Fruit fly (Drosophila melanogaster) whole organism, embryonic: ENCODE measurements around the gene Mst89B.

Experiments used
- ATbp ChIP-seq: fragments of 200-800 bp; sonication (Bioruptor generic); optimal IDR thresholded peaks from 2 replicates; lab custom pipeline; 2017; ENCODE audit warnings: missing biosample characterization, mild to moderate bottlenecking, missing genetic modification characterization, missing genetic modification reagents
- CG10431 ChIP-seq: fragments of 200-800 bp; sonication (Bioruptor generic); optimal IDR thresholded peaks from 3 replicates; lab custom pipeline; 2018; ENCODE audit warnings: missing biosample characterization, mild to moderate bottlenecking, missing genetic modification characterization
- CG12104 ChIP-seq: fragments of 200-800 bp; sonication (Bioruptor generic); optimal IDR thresholded peaks from 3 replicates; lab custom pipeline; 2016; ENCODE audit warnings: missing biosample characterization, missing genetic modification characterization
- CG12659 ChIP-seq: fragments of 200-800 bp; sonication (Bioruptor generic); optimal IDR thresholded peaks from 3 replicates; lab custom pipeline; 2017; ENCODE audit warnings: mild to moderate bottlenecking, missing biosample characterization, missing genetic modification reagents, missing genetic modification characterization
- CG13894 ChIP-seq: fragments of 200-800 bp; sonication (Bioruptor generic); optimal IDR thresholded peaks from 3 replicates; lab custom pipeline; 2018; ENCODE audit warnings: missing biosample characterization, mild to moderate bottlenecking, missing genetic modification characterization, moderate library complexity
- CG14667 ChIP-seq: fragments of 200-800 bp; sonication (Bioruptor generic); IDR thresholded peaks from 2 replicates; pipeline ENCODE4 v1.3.6; 2022; ENCODE audit warnings: missing biosample characterization, missing genetic modification characterization
- CG15011 ChIP-seq: fragments of 200-800 bp; sonication (Bioruptor generic); optimal IDR thresholded peaks from 3 replicates; lab custom pipeline; 2018; ENCODE audit warnings: missing biosample characterization, mild to moderate bottlenecking, missing genetic modification characterization
- CG1647 ChIP-seq: fragments of 200-800 bp; sonication (Bioruptor generic); optimal IDR thresholded peaks from 3 replicates; lab custom pipeline; 2016; ENCODE audit warnings: missing biosample characterization, missing genetic modification characterization
- CG18262 ChIP-seq: fragments of 200-800 bp; optimal IDR thresholded peaks from 3 replicates; lab custom pipeline; 2019; ENCODE audit warnings: missing biosample characterization, mild to moderate bottlenecking, missing genetic modification characterization, moderate library complexity
- CG18599 ChIP-seq: fragments of 200-800 bp; sonication (Bioruptor generic); optimal IDR thresholded peaks from 3 replicates; lab custom pipeline; 2017; ENCODE audit warnings: missing biosample characterization, missing genetic modification characterization, mild to moderate bottlenecking, moderate library complexity, missing genetic modification reagents
- CG18619 ChIP-seq: fragments of 200-800 bp; sonication (Bioruptor generic); optimal IDR thresholded peaks from 3 replicates; lab custom pipeline; 2017; ENCODE audit warnings: missing biosample characterization, mild to moderate bottlenecking, missing genetic modification characterization
- CG30431 ChIP-seq: fragments of 200-800 bp; sonication (Bioruptor generic); optimal IDR thresholded peaks from 2 replicates; lab custom pipeline; 2017; ENCODE audit warnings: missing biosample characterization, missing genetic modification characterization
- CG3281 ChIP-seq: fragments of 200-800 bp; sonication (Bioruptor generic); optimal IDR thresholded peaks from 3 replicates; lab custom pipeline; 2017; ENCODE audit warnings: missing biosample characterization, mild to moderate bottlenecking, missing genetic modification characterization
- CG4328 ChIP-seq: fragments of 200-800 bp; sonication (Bioruptor generic); optimal IDR thresholded peaks from 3 replicates; lab custom pipeline; 2017; ENCODE audit warnings: missing biosample characterization, missing genetic modification reagents, missing genetic modification characterization
- CG6854 ChIP-seq: fragments of 200-800 bp; sonication (Bioruptor generic); optimal IDR thresholded peaks from 3 replicates; lab custom pipeline; 2017; ENCODE audit warnings: missing biosample characterization, mild to moderate bottlenecking, missing genetic modification characterization
- CG7928 ChIP-seq: fragments of 200-800 bp; sonication (Bioruptor generic); optimal IDR thresholded peaks from 2 replicates; lab custom pipeline; 2017; ENCODE audit warnings: missing biosample characterization, mild to moderate bottlenecking, missing genetic modification characterization
- Chrac-16 ChIP-seq: fragments of 200-800 bp; sonication (Bioruptor generic); optimal IDR thresholded peaks from 3 replicates; lab custom pipeline; 2016; ENCODE audit warnings: missing biosample characterization, missing genetic modification characterization
- D ChIP-seq, 2 experiments: fragments of 200-800 bp in 1 of 2; fragments of >200 bp in 1 of 2; sonication (Bioruptor generic) in 1 of 2; optimal IDR thresholded peaks; 2 replicates in 1 of 2; 3 replicates in 1 of 2; lab custom pipeline; 2017; ENCODE audit warnings: mild to moderate bottlenecking in 1 of 2, missing biosample characterization in 1 of 2, missing genetic modification characterization in 1 of 2, missing genetic modification reagents in 1 of 2
- Dek ChIP-seq: fragments of 200-800 bp; sonication (Bioruptor generic); optimal IDR thresholded peaks from 3 replicates; lab custom pipeline; 2019; ENCODE audit warnings: missing biosample characterization, mild to moderate bottlenecking, missing genetic modification characterization, moderate library complexity
- E2f1 ChIP-seq: fragments of 200-800 bp; sonication (Bioruptor generic); IDR thresholded peaks from 2 replicates; pipeline ENCODE4 v1.3.6; 2022; ENCODE audit warnings: missing biosample characterization, missing genetic modification characterization
- Eip74EF ChIP-seq, 2 experiments: fragments of 200-800 bp in 1 of 2; fragments of >200 bp in 1 of 2; sonication (Bioruptor generic) in 1 of 2; optimal IDR thresholded peaks; 2 replicates each; lab custom pipeline; 2017 to 2019; ENCODE audit warnings: missing biosample characterization in 2 of 2, missing genetic modification characterization in 2 of 2, mild to moderate bottlenecking in 1 of 2, moderate library complexity in 1 of 2
- Ets97D ChIP-seq: fragments of 200-800 bp; sonication (Bioruptor generic); optimal IDR thresholded peaks from 3 replicates; lab custom pipeline; 2016; ENCODE audit warnings: missing biosample characterization, missing genetic modification characterization
- HLH3B ChIP-seq: fragments of 200-800 bp; sonication (Bioruptor generic); IDR thresholded peaks from 2 replicates; pipeline ENCODE4 v1.3.6; 2022; ENCODE audit warnings: missing biosample characterization, missing genetic modification characterization
- Hand ChIP-seq: fragments of 200-800 bp; sonication (Bioruptor generic); optimal IDR thresholded peaks from 2 replicates; lab custom pipeline; 2017; ENCODE audit warnings: mild to moderate bottlenecking, missing biosample characterization, missing genetic modification reagents, missing genetic modification characterization
- Hr51 ChIP-seq, 2 experiments: fragments of 200-800 bp; sonication (Bioruptor generic); optimal IDR thresholded peaks; 2 replicates in 1 of 2; 3 replicates in 1 of 2; lab custom pipeline; 2016 to 2018; ENCODE audit warnings: missing biosample characterization in 2 of 2, missing genetic modification characterization in 2 of 2, mild to moderate bottlenecking in 1 of 2, moderate library complexity in 1 of 2
- Nf-YC ChIP-seq: fragments of 200-800 bp; optimal IDR thresholded peaks from 3 replicates; lab custom pipeline; 2019; ENCODE audit warnings: missing biosample characterization, mild to moderate bottlenecking, missing genetic modification characterization, moderate library complexity
- PHDP ChIP-seq: fragments of 200-800 bp; sonication (Bioruptor generic); optimal IDR thresholded peaks from 3 replicates; lab custom pipeline; 2018; ENCODE audit warnings: missing biosample characterization, mild to moderate bottlenecking, missing genetic modification characterization, moderate library complexity
- Pdp1 ChIP-seq, 2 experiments: fragments of 200-800 bp; sonication (Bioruptor generic); optimal IDR thresholded peaks; 3 replicates each; lab custom pipeline; 2016; ENCODE audit warnings: missing biosample characterization in 2 of 2, missing genetic modification characterization in 2 of 2, mild to moderate bottlenecking in 1 of 2, moderate library complexity in 1 of 2
- Ptx1 ChIP-seq: fragments of 200-800 bp; sonication (Bioruptor generic); IDR thresholded peaks from 2 replicates; pipeline ENCODE4 v1.3.6; 2022; ENCODE audit warnings: missing biosample characterization, missing genetic modification characterization
- Spps ChIP-seq: fragments of 200-800 bp; sonication (Bioruptor generic); optimal IDR thresholded peaks from 2 replicates; lab custom pipeline; 2018; ENCODE audit warnings: missing biosample characterization, mild to moderate bottlenecking, missing genetic modification characterization
- TFAM ChIP-seq: fragments of 200-800 bp; sonication (Bioruptor generic); optimal IDR thresholded peaks from 2 replicates; lab custom pipeline; 2017; ENCODE audit warnings: missing biosample characterization, missing genetic modification characterization, inconsistent platforms
- Usf ChIP-seq: fragments of 200-800 bp; sonication (Bioruptor generic); optimal IDR thresholded peaks from 2 replicates; lab custom pipeline; 2017; ENCODE audit warnings: missing genotype, missing biosample characterization, missing genetic modification characterization
- aop ChIP-seq: fragments of 200-800 bp; sonication (Bioruptor generic); IDR thresholded peaks from 2 replicates; pipeline ENCODE4 v1.3.6; 2022; ENCODE audit warnings: missing biosample characterization, missing genetic modification characterization
- az2 ChIP-seq: fragments of 200-800 bp; sonication (Bioruptor generic); optimal IDR thresholded peaks from 3 replicates; lab custom pipeline; 2016; ENCODE audit warnings: missing biosample characterization, missing genetic modification characterization
- bsh ChIP-seq, 2 experiments: fragments of 200-800 bp; sonication (Bioruptor generic); optimal IDR thresholded peaks; 2 replicates each; lab custom pipeline; 2017 to 2018; ENCODE audit warnings: mild to moderate bottlenecking in 2 of 2, missing biosample characterization in 2 of 2, missing genetic modification characterization in 2 of 2, moderate library complexity in 1 of 2
- cas ChIP-seq: fragments of 200-800 bp; sonication (Bioruptor generic); IDR thresholded peaks from 2 replicates; pipeline ENCODE4 v1.3.6; 2022; ENCODE audit warnings: missing biosample characterization, missing genetic modification characterization
- chinmo ChIP-seq: fragments of 200-800 bp; sonication (Bioruptor generic); IDR thresholded peaks from 4 replicates; pipeline ENCODE4 v1.3.6; 2022; ENCODE audit warnings: missing biosample characterization, missing genetic modification characterization; ENCODE audit not compliant: partially characterized antibody
- emc ChIP-seq: fragments of 200-800 bp; sonication (Bioruptor generic); optimal IDR thresholded peaks from 2 replicates; lab custom pipeline; 2016; ENCODE audit warnings: missing biosample characterization, missing genetic modification characterization
- gce ChIP-seq: fragments of 200-800 bp; sonication (Bioruptor generic); IDR thresholded peaks from 3 replicates; pipeline ENCODE4 v1.3.6; 2022; ENCODE audit warnings: missing biosample characterization, missing genetic modification characterization
- gcm ChIP-seq: fragments of 200-800 bp; sonication (Bioruptor generic); optimal IDR thresholded peaks from 2 replicates; lab custom pipeline; 2019; ENCODE audit warnings: missing biosample characterization, mild to moderate bottlenecking, missing genetic modification characterization, moderate library complexity
- grau ChIP-seq: fragments of 200-800 bp; optimal IDR thresholded peaks from 3 replicates; lab custom pipeline; 2019; ENCODE audit warnings: missing biosample characterization, mild to moderate bottlenecking, missing genetic modification characterization, moderate library complexity
- gro ChIP-seq: fragments of 200-800 bp; sonication (Bioruptor generic); optimal IDR thresholded peaks from 2 replicates; lab custom pipeline; 2016; ENCODE audit warnings: missing biosample characterization, missing genetic modification characterization
- gsb-n ChIP-seq: fragments of 200-800 bp; sonication (Bioruptor generic); optimal IDR thresholded peaks from 3 replicates; lab custom pipeline; 2018; ENCODE audit warnings: missing biosample characterization, mild to moderate bottlenecking, missing genetic modification characterization
- insv ChIP-seq, 2 experiments: fragments of 200-800 bp; sonication (Bioruptor generic); optimal IDR thresholded peaks; 3 replicates each; lab custom pipeline; 2016 to 2018; ENCODE audit warnings: missing biosample characterization in 2 of 2, missing genetic modification characterization in 2 of 2
- otp ChIP-seq: fragments of 200-800 bp; sonication (Bioruptor generic); IDR thresholded peaks from 3 replicates; pipeline ENCODE4, ENCODE4 v1.3.6; 2022; ENCODE audit warnings: missing biosample characterization, missing genetic modification characterization
- pzg ChIP-seq: fragments of 200-800 bp; sonication (Bioruptor generic); optimal IDR thresholded peaks from 3 replicates; lab custom pipeline; 2018; ENCODE audit warnings: missing biosample characterization, mild to moderate bottlenecking, missing genetic modification characterization, moderate library complexity
- sens ChIP-seq: fragments of 200-800 bp; sonication (Bioruptor generic); peaks from one replicate; lab custom pipeline; 2016; ENCODE audit warnings: missing biosample characterization, missing genetic modification characterization
- sug ChIP-seq: fragments of 200-800 bp; optimal IDR thresholded peaks from 2 replicates; lab custom pipeline; 2019; ENCODE audit warnings: missing biosample characterization, mild to moderate bottlenecking, missing genetic modification characterization, moderate library complexity
- tll ChIP-seq, 2 experiments: fragments of 200-800 bp in 1 of 2; fragments of >200 bp in 1 of 2; sonication (Bioruptor generic) in 1 of 2; optimal IDR thresholded peaks; 2 replicates each; lab custom pipeline; 2017 to 2019; ENCODE audit warnings: missing biosample characterization in 2 of 2, missing genetic modification characterization in 2 of 2, mild to moderate bottlenecking in 1 of 2, moderate library complexity in 1 of 2
- toy ChIP-seq: fragments of 200-800 bp; sonication (Bioruptor generic); IDR thresholded peaks from 2 replicates; pipeline ENCODE4 v1.3.6; 2022; ENCODE audit warnings: missing biosample characterization, missing genetic modification characterization

Mst89B gene

DNA sequence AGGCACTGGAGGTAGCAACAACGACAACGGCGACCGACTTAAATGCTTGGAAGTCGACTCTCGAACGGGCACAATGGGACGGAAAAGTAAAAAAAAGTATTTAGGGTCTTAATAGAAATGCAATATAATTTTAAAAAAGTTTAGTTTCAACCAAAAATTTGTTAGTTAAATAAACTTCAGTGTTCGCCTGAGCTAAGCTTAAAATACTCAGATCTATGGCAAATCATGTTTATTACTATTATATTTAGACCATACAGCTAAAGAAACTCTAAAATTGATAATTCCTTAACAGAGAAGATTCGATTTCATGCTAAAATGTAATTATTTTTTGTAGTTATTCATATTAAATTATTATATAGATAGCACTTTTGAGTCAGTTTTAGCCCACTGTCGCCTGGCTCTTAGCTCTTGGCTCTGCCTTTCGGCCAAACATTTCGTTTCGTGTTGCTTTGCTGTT is 13.4 kb upstream of the Mst89B start (continued):
- TF ChIP-seq gcm (peak; percentile 23), Dek (tag; lab: Kevin White, UChicago) (peak; percentile 49), CG15011 (peak; percentile 62), Spps (peak; percentile 53), insv (GFP tag; optimal IDR thresholded peaks at IDR 0.05; lab: Kevin White, UChicago) (peak in 1 of 2 experiments; percentile 24), CG6854 (peak; percentile 69), CG7928 (GFP tag; lab: Kevin White, UChicago) (peak; percentile 8), bsh (GFP tag; optimal IDR thresholded peaks at IDR 0.05; lab: Kevin White, UChicago) (peak; percentile 24 to 72), CG18619 (GFP tag; lab: Kevin White, UChicago) (peak; percentile 90), CG3281 (GFP tag; lab: Kevin White, UChicago) (peak; percentile 86), CG30431 (GFP tag; lab: Kevin White, UChicago) (peak; percentile 35), toy (GFP tag; lab: Robert Waterston, UW) (no peak), Nf-YC (tag; lab: Kevin White, UChicago) (peak; percentile 80), CG18599 (GFP tag; lab: Kevin White, UChicago) (peak; percentile 85), Eip74EF (GFP tag; optimal IDR thresholded peaks at IDR 0.05; lab: Kevin White, UChicago) (peak in 1 of 2 experiments; percentile 74), D (optimal IDR thresholded peaks at IDR 0.05; lab: Kevin White, UChicago) (no peak), D (GFP tag; optimal IDR thresholded peaks at IDR 0.05; lab: Kevin White, UChicago) (peak; percentile 72), CG1647 (GFP tag; lab: Kevin White, UChicago) (no peak), PHDP (tag; lab: Kevin White, UChicago) (peak; percentile 75), CG10431 (GFP tag; lab: Kevin White, UChicago) (peak; percentile 56), Chrac-16 (GFP tag; lab: Kevin White, UChicago) (peak; percentile 42), grau (peak; percentile 87), sug (tag; lab: Kevin White, UChicago) (peak; percentile 70), chinmo (GFP tag; lab: Robert Waterston, UW) (no peak), aop (GFP tag; lab: Robert Waterston, UW) (no peak), CG12104 (peak; percentile 75), CG4328 (GFP tag; lab: Kevin White, UChicago) (peak; percentile 82), ATbp (GFP tag; lab: Kevin White, UChicago) (peak; percentile 71), Pdp1 (GFP tag; optimal IDR thresholded peaks at IDR 0.05; lab: Kevin White, UChicago) (peak in 1 of 2 experiments; percentile 8)

- no peak for TF ChIP-seq TFAM (GFP tag; lab: Kevin White, UChicago)
- no peak for TF ChIP-seq tll (GFP tag; optimal IDR thresholded peaks at IDR 0.05; lab: Kevin White, UChicago)
- TF ChIP-seq gsb-n (tag; lab: Kevin White, UChicago) = no peak
- no peak for TF ChIP-seq cas (GFP tag; lab: Robert Waterston, UW)
- TF ChIP-seq gce = no peak
- TF ChIP-seq CG12659 = no peak
- no peak for TF ChIP-seq Usf (GFP tag; lab: Kevin White, UChicago)
- TF ChIP-seq pzg = no peak
- no peak for TF ChIP-seq Hr51 (GFP tag; optimal IDR thresholded peaks at IDR 0.05; lab: Kevin White, UChicago)
- TF ChIP-seq az2 = no peak
- TF ChIP-seq CG14667 = no peak
- TF ChIP-seq E2f1 (GFP tag; lab: Robert Waterston, UW) = no peak
- no peak for TF ChIP-seq gro (GFP tag; lab: Kevin White, UChicago)
- no peak for TF ChIP-seq Hand
- TF ChIP-seq Ets97D (GFP tag; lab: Kevin White, UChicago) = no peak
- TF ChIP-seq Ptx1 (GFP tag; lab: Robert Waterston, UW) = no peak
- no peak for TF ChIP-seq emc (GFP tag; lab: Kevin White, UChicago)
- TF ChIP-seq HLH3B (GFP tag; lab: Robert Waterston, UW) = no peak
- no peak for TF ChIP-seq otp (GFP tag; lab: Robert Waterston, UW)
- TF ChIP-seq sens (GFP tag; lab: Kevin White, UChicago) = peak; percentile 5
- TF ChIP-seq CG13894 (tag; lab: Kevin White, UChicago) = peak; percentile 39
- TF ChIP-seq CG18262 (tag; lab: Kevin White, UChicago) = no peak
Measured at dm6 chr3R:16253974-16254408, 12.8 kb upstream of the Mst89B start.
